Worm (Caenorhabditis elegans) whole organism, L1 larva: ENCODE data around the gene amdh-1.

Experiments used
- aly-2 ChIP-seq: fragments of 150-350 bp; optimal IDR thresholded peaks from 2 replicates; lab custom pipeline; 2014; ENCODE audit warnings: missing biosample characterization, missing genetic modification characterization
- efl-3 ChIP-seq: fragments of 200-800 bp; sonication (Bioruptor generic); optimal IDR thresholded peaks from 2 replicates; lab custom pipeline; 2018; ENCODE audit warnings: mild to moderate bottlenecking, missing genetic modification characterization, missing compliant biosample characterization
- elt-2 ChIP-seq: sonication (generic microtip); optimal IDR thresholded peaks from 2 replicates; lab custom pipeline; 2016; ENCODE audit warnings: missing genetic modification characterization, mild to moderate bottlenecking, inconsistent platforms, missing compliant biosample characterization, missing genetic modification reagents
- grh-1 ChIP-seq: fragments of 200-800 bp; sonication (Bioruptor generic); IDR thresholded peaks from 2 replicates; pipeline ENCODE4 v1.3.6; 2022; ENCODE audit warnings: missing genetic modification reagents, missing genetic modification characterization, missing compliant biosample characterization
- isw-1 ChIP-seq: fragments of 200-800 bp; sonication (Bioruptor generic); IDR thresholded peaks from 2 replicates; pipeline ENCODE4 v1.3.6; 2022; ENCODE audit warnings: missing genetic modification characterization, missing compliant biosample characterization
- lin-13 ChIP-seq: fragments of 150-350 bp; optimal IDR thresholded peaks from 2 replicates; lab custom pipeline; 2014; ENCODE audit warnings: missing biosample characterization, missing genetic modification reagents, missing genetic modification characterization
- lin-15B ChIP-seq: fragments of 150-350 bp; sonication (generic microtip); optimal IDR thresholded peaks from 3 replicates; lab custom pipeline; 2014; ENCODE audit warnings: missing biosample characterization, missing genetic modification characterization
- lir-3 ChIP-seq: sonication (generic microtip); optimal IDR thresholded peaks from 2 replicates; lab custom pipeline; 2016; ENCODE audit warnings: mild to moderate bottlenecking, missing genetic modification characterization, moderate library complexity, missing compliant biosample characterization; ENCODE audit not compliant: poor library complexity
- nhr-12 ChIP-seq: sonication (generic microtip); optimal IDR thresholded peaks from 2 replicates; lab custom pipeline; 2017; ENCODE audit warnings: missing biosample characterization, missing genetic modification characterization
- nhr-77 ChIP-seq: fragments of 150-350 bp; optimal IDR thresholded peaks from 2 replicates; lab custom pipeline; 2014; ENCODE audit warnings: missing biosample characterization, missing genetic modification characterization
- skn-1 ChIP-seq: fragments of 150-350 bp; optimal IDR thresholded peaks from 2 replicates; lab custom pipeline; 2014; ENCODE audit warnings: missing biosample characterization, missing genetic modification characterization
- sptf-1 ChIP-seq: fragments of 150-350 bp; optimal IDR thresholded peaks from 2 replicates; lab custom pipeline; 2014; ENCODE audit warnings: missing biosample characterization, missing genetic modification characterization
- tbx-2 ChIP-seq: sonication (generic microtip); optimal IDR thresholded peaks from 2 replicates; lab custom pipeline; 2016; ENCODE audit warnings: missing genetic modification characterization, missing compliant biosample characterization
- ztf-4 ChIP-seq: fragments of 150-350 bp; optimal IDR thresholded peaks from 2 replicates; lab custom pipeline; 2014; ENCODE audit warnings: missing biosample characterization, missing genetic modification characterization

- TF ChIP-seq tbx-2 (no peak), grh-1 (GFP tag; lab: Robert Waterston, UW) (no peak), lir-3 (tag; lab: Kevin White, UChicago) (no peak), sptf-1 (tag; lab: Kevin White, UChicago) (no peak), ztf-4 (tag; lab: Kevin White, UChicago) (no peak), nhr-77 (no peak), efl-3 (GFP tag; lab: Kevin White, UChicago) (no peak), elt-2 (tag; lab: Kevin White, UChicago) (no peak), lin-13 (GFP tag; lab: Kevin White, UChicago) (no peak), isw-1 (no peak), skn-1 (tag; lab: Kevin White, UChicago) (no peak), aly-2 (tag; lab: Kevin White, UChicago) (no peak), nhr-12 (tag; lab: Kevin White, UChicago) (no peak), lin-15B (tag; lab: Kevin White, UChicago) (no peak)
Measured at ce11 chrIII:6245728-6246127, 5.9 kb upstream of the amdh-1 start, which contains the start of gene bcas-2.
